Worm (Caenorhabditis elegans): ENCODE measurements around the gene R11F4.1.
A peak's percentile ranks its signal among the peaks of the same experiment; 100 is the strongest.

R11F4.1 gene

DNA sequence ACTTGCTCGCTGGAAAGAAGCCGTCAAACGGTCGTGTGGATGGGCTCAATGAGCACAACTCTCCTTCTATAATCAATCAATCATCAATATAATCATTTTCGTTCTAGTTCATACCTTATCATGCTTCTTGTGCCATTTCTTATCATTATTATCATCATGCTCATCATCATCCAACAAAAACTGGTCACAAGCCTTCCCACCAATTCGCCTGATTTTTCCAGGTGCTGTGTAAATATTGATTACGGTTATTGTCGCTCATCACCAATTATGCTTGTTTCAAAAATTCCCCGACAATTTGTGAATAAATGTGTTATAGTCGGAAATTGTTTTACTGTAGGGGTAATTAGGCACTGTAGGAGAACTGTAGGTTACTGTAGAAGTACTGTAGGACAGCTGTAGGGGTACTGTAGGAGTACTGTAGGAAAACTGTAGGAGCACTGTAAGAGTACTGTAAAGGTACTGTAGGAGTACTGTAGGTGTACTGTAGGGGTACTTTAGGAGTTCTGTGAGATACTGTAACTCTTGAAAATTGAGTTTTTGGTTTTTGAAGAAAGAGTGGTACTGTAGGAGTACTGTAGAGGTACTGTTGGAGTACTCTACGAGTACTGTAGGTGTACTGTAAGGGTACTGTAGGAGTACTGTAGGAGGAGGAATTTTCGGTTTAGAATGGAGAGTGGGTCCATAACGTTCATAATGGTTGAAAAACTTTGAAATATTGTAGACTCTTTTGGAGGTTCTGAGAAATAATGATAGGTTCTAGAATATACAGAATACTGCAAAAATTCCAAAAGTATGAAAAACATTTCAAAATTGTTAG is 2.5 kb downstream of the R11F4.1 start:
- TF ChIP-seq tbx-11 (GFP tag; IDR thresholded peaks at IDR 0.05) = no peak
- 0 out of 2 replicates have a peak, but pooled peaks have one; percentile 51 for TF ChIP-seq sea-1 (GFP tag; conservative IDR thresholded peaks at IDR 0.05)
- TF ChIP-seq tra-4 (tag; optimal IDR thresholded peaks at IDR 0.05) = no peak

ce11 chrII:4098759-4099158 is 7.0 kb downstream of the R11F4.1 start:
- TF ChIP-seq tbx-37 (GFP tag; conservative IDR thresholded peaks at IDR 0.05) = no peak
- no peak for TF ChIP-seq ets-7 (tag; optimal IDR thresholded peaks at IDR 0.05)
- TF ChIP-seq hmg-4 (GFP tag; optimal IDR thresholded peaks at IDR 0.05) = no peak
- no peak for TF ChIP-seq pes-1 (GFP tag; IDR thresholded peaks at IDR 0.05)
- TF ChIP-seq ceh-13 (GFP tag; optimal IDR thresholded peaks at IDR 0.05) = no peak
- TF ChIP-seq hnd-1 (tag; optimal IDR thresholded peaks at IDR 0.05) = no peak
- no peak for TF ChIP-seq aly-1 (tag; optimal IDR thresholded peaks at IDR 0.05)
- no peak for TF ChIP-seq F13C5.2 (tag; optimal IDR thresholded peaks at IDR 0.05)
- no peak for TF ChIP-seq tbx-11 (GFP tag; IDR thresholded peaks at IDR 0.05)
- TF ChIP-seq sea-1 (GFP tag; conservative IDR thresholded peaks at IDR 0.05) = no peak
- no peak for TF ChIP-seq ceh-36 (tag; optimal IDR thresholded peaks at IDR 0.05)
- no peak for TF ChIP-seq hmbx-1 (tag; optimal IDR thresholded peaks at IDR 0.05)
- TF ChIP-seq scrt-1 (GFP tag; IDR thresholded peaks at IDR 0.05) = no peak
- TF ChIP-seq B0310.2 (tag; optimal IDR thresholded peaks at IDR 0.05) = no peak
- TF ChIP-seq ama-1 (optimal IDR thresholded peaks at IDR 0.05) = no peak
- TF ChIP-seq flt-1 (GFP tag; IDR thresholded peaks at IDR 0.05) = no peak
- TF ChIP-seq tra-4 (tag; optimal IDR thresholded peaks at IDR 0.05) = no peak

DNA sequence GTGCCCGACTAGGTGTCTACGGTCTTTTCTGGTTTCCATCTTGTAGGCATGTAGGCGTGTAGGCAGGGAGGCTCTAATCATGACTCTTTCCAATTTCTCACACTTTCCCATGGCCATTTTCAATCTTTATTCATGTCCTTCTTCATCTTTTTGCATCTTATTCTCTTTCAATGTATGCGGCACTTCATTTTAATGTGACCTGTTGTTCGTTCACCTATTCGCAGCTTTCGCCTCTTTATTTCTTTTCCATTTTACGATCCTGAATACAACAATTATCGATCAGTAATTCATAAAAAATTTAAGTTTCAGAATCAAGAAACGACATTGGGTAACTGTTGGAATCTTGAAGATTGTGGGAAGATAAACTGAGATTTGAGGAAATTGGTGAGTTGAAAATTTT is 8.8 kb downstream of the R11F4.1 start, which contains the start of gene rhgf-2:
Gene rhgf-2, plus strand, starts transcription at position 301 of the 400 bp plus-strand sequence.
- TF ChIP-seq sea-1 (GFP tag; conservative IDR thresholded peaks at IDR 0.05) = no peak

ce11 chrII:4102723-4103122 is 11.0 kb downstream of the R11F4.1 start:
- no peak for TF ChIP-seq pes-1 (GFP tag; IDR thresholded peaks at IDR 0.05)
- TF ChIP-seq hnd-1 (tag; optimal IDR thresholded peaks at IDR 0.05) = no peak
- TF ChIP-seq ama-1 (optimal IDR thresholded peaks at IDR 0.05) = no peak
- no peak for TF ChIP-seq hmg-4 (GFP tag; optimal IDR thresholded peaks at IDR 0.05)
- TF ChIP-seq tra-4 (tag; optimal IDR thresholded peaks at IDR 0.05) = no peak
- no peak for TF ChIP-seq sea-1 (GFP tag; conservative IDR thresholded peaks at IDR 0.05)
- no peak for TF ChIP-seq ceh-36 (tag; optimal IDR thresholded peaks at IDR 0.05)
- TF ChIP-seq hmbx-1 (tag; optimal IDR thresholded peaks at IDR 0.05) = no peak
- no peak for TF ChIP-seq flt-1 (GFP tag; IDR thresholded peaks at IDR 0.05)

- TF ChIP-seq F13C5.2 (tag; optimal IDR thresholded peaks at IDR 0.05) = no peak
- TF ChIP-seq hmbx-1 (tag; optimal IDR thresholded peaks at IDR 0.05) = no peak
- TF ChIP-seq aly-1 (tag; optimal IDR thresholded peaks at IDR 0.05) = no peak
- TF ChIP-seq ama-1 (optimal IDR thresholded peaks at IDR 0.05) = no peak
- no peak for TF ChIP-seq hnd-1 (tag; optimal IDR thresholded peaks at IDR 0.05)
- TF ChIP-seq scrt-1 (GFP tag; IDR thresholded peaks at IDR 0.05) = no peak
- TF ChIP-seq flt-1 (GFP tag; IDR thresholded peaks at IDR 0.05) = no peak
- no peak for TF ChIP-seq tbx-11 (GFP tag; IDR thresholded peaks at IDR 0.05)
- TF ChIP-seq ceh-13 (GFP tag; optimal IDR thresholded peaks at IDR 0.05) = no peak
- TF ChIP-seq tbx-37 (GFP tag; conservative IDR thresholded peaks at IDR 0.05) = no peak
- TF ChIP-seq sea-1 (GFP tag; conservative IDR thresholded peaks at IDR 0.05) = no peak
- TF ChIP-seq ceh-36 (tag; optimal IDR thresholded peaks at IDR 0.05) = no peak
- no peak for TF ChIP-seq tra-4 (tag; optimal IDR thresholded peaks at IDR 0.05)
- no peak for TF ChIP-seq B0310.2 (tag; optimal IDR thresholded peaks at IDR 0.05)
Measured at ce11 chrII:4107196-4107595, 15.5 kb downstream of the R11F4.1 start.

ce11 chrII:4118508-4118907 is 26.8 kb downstream of the R11F4.1 start:
- TF ChIP-seq sea-1 (GFP tag; conservative IDR thresholded peaks at IDR 0.05) = no peak

- TF ChIP-seq scrt-1 (GFP tag; IDR thresholded peaks at IDR 0.05) (no peak), hmbx-1 (tag; optimal IDR thresholded peaks at IDR 0.05) (no peak), ceh-13 (GFP tag; optimal IDR thresholded peaks at IDR 0.05) (no peak), flt-1 (GFP tag; IDR thresholded peaks at IDR 0.05) (no peak), tbx-37 (GFP tag; conservative IDR thresholded peaks at IDR 0.05) (no peak), ceh-36 (tag; optimal IDR thresholded peaks at IDR 0.05) (no peak), pes-1 (GFP tag; IDR thresholded peaks at IDR 0.05) (no peak), tra-4 (tag; optimal IDR thresholded peaks at IDR 0.05) (no peak), aly-1 (tag; optimal IDR thresholded peaks at IDR 0.05) (no peak), sea-1 (GFP tag; conservative IDR thresholded peaks at IDR 0.05) (no peak), F13C5.2 (tag; optimal IDR thresholded peaks at IDR 0.05) (no peak), ets-7 (tag; optimal IDR thresholded peaks at IDR 0.05) (no peak), B0310.2 (tag; optimal IDR thresholded peaks at IDR 0.05) (no peak), hnd-1 (tag; optimal IDR thresholded peaks at IDR 0.05) (no peak)
Measured at ce11 chrII:4122899-4123298, 31.2 kb downstream of the R11F4.1 start.

DNA sequence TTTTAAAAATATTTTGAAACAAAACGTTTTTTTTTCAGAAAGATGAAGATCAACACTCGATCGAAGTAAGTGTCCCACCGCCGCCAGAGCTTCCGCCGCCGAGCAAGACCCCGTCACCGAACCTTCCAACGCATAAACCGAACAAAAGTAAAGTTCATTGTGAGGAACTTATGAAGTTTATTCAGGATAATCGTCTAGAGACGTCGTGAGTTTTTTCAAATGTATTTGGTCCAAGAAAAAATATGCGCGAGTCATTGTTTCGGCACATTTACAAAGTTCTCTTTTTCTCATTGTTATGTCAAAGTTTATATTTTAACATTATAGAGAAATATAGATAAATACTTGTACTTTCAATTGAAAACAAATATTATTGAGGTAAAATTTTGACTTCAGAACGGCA is 33.5 kb downstream of the R11F4.1 start:
- TF ChIP-seq ceh-36 (tag; optimal IDR thresholded peaks at IDR 0.05) (no peak), tbx-11 (GFP tag; IDR thresholded peaks at IDR 0.05) (no peak), sea-1 (GFP tag; conservative IDR thresholded peaks at IDR 0.05) (no peak), scrt-1 (GFP tag; IDR thresholded peaks at IDR 0.05) (no peak), tra-4 (tag; optimal IDR thresholded peaks at IDR 0.05) (no peak), hmbx-1 (tag; optimal IDR thresholded peaks at IDR 0.05) (no peak), ets-7 (tag; optimal IDR thresholded peaks at IDR 0.05) (no peak), tbx-37 (GFP tag; conservative IDR thresholded peaks at IDR 0.05) (no peak), F13C5.2 (tag; optimal IDR thresholded peaks at IDR 0.05) (no peak), B0310.2 (tag; optimal IDR thresholded peaks at IDR 0.05) (no peak)

Measured in whole organism, early embryonic.